Fruit fly (Drosophila melanogaster) whole organism, embryonic: Measurements from ENCODE around the gene Pss.
A peak's percentile ranks its signal among the peaks of the same experiment; 100 is the strongest.

Source experiments
- Awh ChIP-seq: fragments of 200-800 bp; sonication (Bioruptor generic); IDR thresholded peaks from 2 replicates; pipeline ENCODE4, ENCODE4 v1.3.6; 2022; ENCODE audit warnings: missing biosample characterization, missing genetic modification characterization
- CG12071 ChIP-seq: fragments of 200-800 bp; sonication (Bioruptor generic); optimal IDR thresholded peaks from 3 replicates; lab custom pipeline; 2018; ENCODE audit warnings: missing biosample characterization, mild to moderate bottlenecking, missing genetic modification characterization
- CG12391 ChIP-seq: fragments of 200-800 bp; sonication (Bioruptor generic); optimal IDR thresholded peaks from 3 replicates; lab custom pipeline; 2018; ENCODE audit warnings: missing biosample characterization, mild to moderate bottlenecking, missing genetic modification characterization, moderate library complexity
- CG13123 ChIP-seq: fragments of 200-800 bp; sonication (Bioruptor generic); optimal IDR thresholded peaks from 2 replicates; lab custom pipeline; 2016; ENCODE audit warnings: missing biosample characterization, missing genetic modification characterization
- CG13624 ChIP-seq: fragments of 200-800 bp; sonication (Bioruptor generic); optimal IDR thresholded peaks from 2 replicates; lab custom pipeline; 2016; ENCODE audit warnings: missing biosample characterization, missing genetic modification characterization
- CG14710 ChIP-seq: fragments of 200-800 bp; sonication (Bioruptor generic); optimal IDR thresholded peaks from 3 replicates; lab custom pipeline; 2019; ENCODE audit warnings: missing biosample characterization, mild to moderate bottlenecking, missing genetic modification characterization, moderate library complexity
- CG14860 ChIP-seq: fragments of 200-800 bp; sonication (Bioruptor generic); IDR thresholded peaks from 3 replicates; pipeline ENCODE4 v1.3.6; 2022; ENCODE audit warnings: missing biosample characterization, missing genetic modification characterization; ENCODE audit not compliant: partially characterized antibody
- CG15269 ChIP-seq: fragments of 200-800 bp; sonication (Bioruptor generic); optimal IDR thresholded peaks from 2 replicates; lab custom pipeline; 2018; ENCODE audit warnings: missing biosample characterization, mild to moderate bottlenecking, missing genetic modification characterization, moderate library complexity
- CG15601 ChIP-seq: fragments of 200-800 bp; sonication (Bioruptor generic); optimal IDR thresholded peaks from 3 replicates; lab custom pipeline; 2019; ENCODE audit warnings: missing biosample characterization, mild to moderate bottlenecking, missing genetic modification characterization, moderate library complexity
- CG15696 ChIP-seq: fragments of 200-800 bp; sonication (Bioruptor generic); optimal IDR thresholded peaks from 2 replicates; lab custom pipeline; 2019; ENCODE audit warnings: missing biosample characterization, mild to moderate bottlenecking, missing genetic modification characterization, moderate library complexity
- CG18476 ChIP-seq: fragments of 200-800 bp; sonication (Bioruptor generic); optimal IDR thresholded peaks from 2 replicates; lab custom pipeline; 2016; ENCODE audit warnings: missing biosample characterization, mild to moderate bottlenecking, missing genetic modification characterization
- CG2678 ChIP-seq: fragments of 200-800 bp; sonication (Bioruptor generic); optimal IDR thresholded peaks from 3 replicates; lab custom pipeline; 2019; ENCODE audit warnings: missing biosample characterization, mild to moderate bottlenecking, missing genetic modification characterization, moderate library complexity
- CG2889 ChIP-seq: fragments of 200-800 bp; sonication (Bioruptor generic); IDR thresholded peaks from 3 replicates; pipeline ENCODE4 v1.3.6; 2022; ENCODE audit warnings: missing biosample characterization, missing genetic modification characterization
- CG33213 ChIP-seq: fragments of 200-800 bp; sonication (Bioruptor generic); optimal IDR thresholded peaks from 3 replicates; lab custom pipeline; 2016; ENCODE audit warnings: missing biosample characterization, missing genetic modification characterization
- CG4404 ChIP-seq: fragments of 200-800 bp; sonication (Bioruptor generic); IDR thresholded peaks from 2 replicates; pipeline ENCODE4 v1.3.6; 2022; ENCODE audit warnings: missing biosample characterization, missing genetic modification characterization
- CG4424 ChIP-seq: fragments of 200-800 bp; sonication (Bioruptor generic); optimal IDR thresholded peaks from 3 replicates; lab custom pipeline; 2016; ENCODE audit warnings: missing biosample characterization, missing genetic modification characterization
- CG7556 ChIP-seq: fragments of 200-800 bp; sonication (Bioruptor generic); optimal IDR thresholded peaks from 2 replicates; lab custom pipeline; 2017; ENCODE audit warnings: missing biosample characterization, mild to moderate bottlenecking, missing genetic modification characterization
- CG7745 ChIP-seq: fragments of 200-800 bp; sonication (Bioruptor generic); optimal IDR thresholded peaks from 2 replicates; lab custom pipeline; 2018; ENCODE audit warnings: missing biosample characterization, mild to moderate bottlenecking, missing genetic modification characterization, moderate library complexity
- CG9876 ChIP-seq: fragments of 200-800 bp; sonication (Bioruptor generic); optimal IDR thresholded peaks from 2 replicates; lab custom pipeline; 2016; ENCODE audit warnings: missing biosample characterization, missing genetic modification characterization
- CrebB ChIP-seq: fragments of 200-800 bp; sonication (Bioruptor generic); optimal IDR thresholded peaks from 3 replicates; lab custom pipeline; 2018; ENCODE audit warnings: missing biosample characterization, mild to moderate bottlenecking, missing genetic modification characterization
- D ChIP-seq, 2 experiments: fragments of 200-800 bp in 1 of 2; fragments of >200 bp in 1 of 2; sonication (Bioruptor generic) in 1 of 2; optimal IDR thresholded peaks; 2 replicates in 1 of 2; 3 replicates in 1 of 2; lab custom pipeline; 2017; ENCODE audit warnings: mild to moderate bottlenecking in 1 of 2, missing biosample characterization in 1 of 2, missing genetic modification characterization in 1 of 2, missing genetic modification reagents in 1 of 2
- D19A ChIP-seq: fragments of 200-800 bp; optimal IDR thresholded peaks from 3 replicates; lab custom pipeline; 2019; ENCODE audit warnings: missing biosample characterization, mild to moderate bottlenecking, missing genetic modification characterization, moderate library complexity
- Dbx ChIP-seq: fragments of 200-800 bp; sonication (Bioruptor generic); IDR thresholded peaks from 3 replicates; pipeline ENCODE4 v1.3.6; 2022; ENCODE audit warnings: missing biosample characterization, missing genetic modification characterization
- Ets65A ChIP-seq: fragments of 200-800 bp; sonication (Bioruptor generic); peaks from one replicate; lab custom pipeline; 2016; ENCODE audit warnings: missing biosample characterization, missing genetic modification characterization
- Ets97D ChIP-seq: fragments of 200-800 bp; sonication (Bioruptor generic); optimal IDR thresholded peaks from 3 replicates; lab custom pipeline; 2016; ENCODE audit warnings: missing biosample characterization, missing genetic modification characterization
- H15 ChIP-seq: fragments of 200-800 bp; sonication (Bioruptor generic); IDR thresholded peaks from 3 replicates; pipeline ENCODE4 v1.3.6; 2022; ENCODE audit warnings: missing biosample characterization, missing genetic modification characterization
- H2.0 ChIP-seq: fragments of 200-800 bp; sonication (Bioruptor generic); IDR thresholded peaks from 2 replicates; pipeline ENCODE4 v1.3.6; 2022; ENCODE audit warnings: missing biosample characterization, missing genetic modification characterization
- Jarid2 ChIP-seq: fragments of 200-800 bp; sonication (Bioruptor generic); optimal IDR thresholded peaks from 3 replicates; lab custom pipeline; 2017; ENCODE audit warnings: mild to moderate bottlenecking, missing biosample characterization, missing genetic modification reagents, missing genetic modification characterization
- Kr ChIP-seq: fragments of 200-800 bp; sonication (Bioruptor generic); optimal IDR thresholded peaks from 2 replicates; lab custom pipeline; 2017; ENCODE audit warnings: missing biosample characterization, mild to moderate bottlenecking, missing genetic modification characterization
- NfI ChIP-seq: fragments of 200-800 bp; sonication (Bioruptor generic); optimal IDR thresholded peaks from 3 replicates; lab custom pipeline; 2018; ENCODE audit warnings: missing biosample characterization, mild to moderate bottlenecking, missing genetic modification characterization, moderate library complexity
- Oli ChIP-seq: fragments of 200-800 bp; sonication (Bioruptor generic); optimal IDR thresholded peaks from 2 replicates; lab custom pipeline; 2018; ENCODE audit warnings: missing biosample characterization, mild to moderate bottlenecking, missing genetic modification characterization, moderate library complexity
- Opbp ChIP-seq: fragments of 200-800 bp; sonication (Bioruptor generic); IDR thresholded peaks from 3 replicates; pipeline ENCODE4 v1.3.6; 2022; ENCODE audit warnings: missing biosample characterization, missing genetic modification characterization; ENCODE audit not compliant: partially characterized antibody
- Spps ChIP-seq: fragments of 200-800 bp; sonication (Bioruptor generic); optimal IDR thresholded peaks from 2 replicates; lab custom pipeline; 2018; ENCODE audit warnings: missing biosample characterization, mild to moderate bottlenecking, missing genetic modification characterization
- bab2 ChIP-seq: fragments of 200-800 bp; sonication (Bioruptor generic); optimal IDR thresholded peaks from 2 replicates; lab custom pipeline; 2016; ENCODE audit warnings: missing biosample characterization, missing genetic modification characterization
- cad ChIP-seq: fragments of >200 bp; optimal IDR thresholded peaks from 2 replicates; lab custom pipeline; 2017; ENCODE audit warnings: missing biosample characterization, missing genetic modification characterization
- chn ChIP-seq: fragments of 200-800 bp; sonication (Bioruptor generic); optimal IDR thresholded peaks from 2 replicates; lab custom pipeline; 2016; ENCODE audit warnings: missing biosample characterization, missing genetic modification characterization
- crc ChIP-seq: fragments of 200-800 bp; sonication (Bioruptor generic); optimal IDR thresholded peaks from 2 replicates; lab custom pipeline; 2016; ENCODE audit warnings: missing biosample characterization, missing genetic modification characterization
- dimm ChIP-seq: fragments of 200-800 bp; sonication (Bioruptor generic); IDR thresholded peaks from 2 replicates; pipeline ENCODE4 v1.3.6; 2022; ENCODE audit warnings: missing biosample characterization, missing genetic modification characterization
- fd3F ChIP-seq: fragments of 200-800 bp; sonication (Bioruptor generic); optimal IDR thresholded peaks from 2 replicates; lab custom pipeline; 2018; ENCODE audit warnings: missing biosample characterization, mild to moderate bottlenecking, missing genetic modification characterization, moderate library complexity
- grn ChIP-seq: fragments of 200-800 bp; sonication (Bioruptor generic); optimal IDR thresholded peaks from 3 replicates; lab custom pipeline; 2017; ENCODE audit warnings: missing biosample characterization, missing genetic modification characterization
- gsb ChIP-seq: fragments of 200-800 bp; sonication (Bioruptor generic); IDR thresholded peaks from 2 replicates; pipeline ENCODE4 v1.3.6; 2022; ENCODE audit warnings: missing biosample characterization, missing genetic modification characterization
- jigr1 ChIP-seq: fragments of 200-800 bp; sonication (Bioruptor generic); IDR thresholded peaks from 3 replicates; pipeline ENCODE4 v1.3.6; 2022; ENCODE audit warnings: missing biosample characterization, missing genetic modification characterization
- maf-S ChIP-seq: fragments of 200-800 bp; sonication (Bioruptor generic); optimal IDR thresholded peaks from 2 replicates; lab custom pipeline; 2016; ENCODE audit warnings: missing biosample characterization, missing genetic modification characterization
- mld ChIP-seq: fragments of 200-800 bp; sonication (Bioruptor generic); IDR thresholded peaks from 3 replicates; pipeline ENCODE4 v1.3.6; 2022; ENCODE audit warnings: missing biosample characterization, missing genetic modification characterization; ENCODE audit not compliant: partially characterized antibody
- onecut ChIP-seq: fragments of 200-800 bp; sonication (Bioruptor generic); IDR thresholded peaks from 2 replicates; pipeline ENCODE4 v1.3.6; 2022; ENCODE audit warnings: missing biosample characterization, missing genetic modification characterization
- rib ChIP-seq: fragments of 200-800 bp; sonication (Bioruptor generic); IDR thresholded peaks from 2 replicates; pipeline ENCODE4 v1.3.6; 2022; ENCODE audit warnings: missing biosample characterization, missing genetic modification characterization
- sim ChIP-seq: fragments of 200-800 bp; sonication (Bioruptor generic); IDR thresholded peaks from 2 replicates; pipeline ENCODE4 v1.3.6; 2022; ENCODE audit warnings: missing biosample characterization, missing genetic modification characterization
- tin ChIP-seq: fragments of 200-800 bp; sonication (Bioruptor generic); optimal IDR thresholded peaks from 3 replicates; lab custom pipeline; 2016; ENCODE audit warnings: missing biosample characterization, missing genetic modification characterization
- unc-4 ChIP-seq: fragments of 200-800 bp; sonication (Bioruptor generic); IDR thresholded peaks from 2 replicates; pipeline ENCODE4 v1.3.6; 2022; ENCODE audit warnings: missing biosample characterization, missing genetic modification characterization; ENCODE audit not compliant: partially characterized antibody
- zfh1 ChIP-seq: fragments of 200-800 bp; sonication (Bioruptor generic); IDR thresholded peaks from 3 replicates; pipeline ENCODE4 v1.3.6; 2022; ENCODE audit warnings: missing biosample characterization, missing genetic modification characterization

Gene Pss

DNA sequence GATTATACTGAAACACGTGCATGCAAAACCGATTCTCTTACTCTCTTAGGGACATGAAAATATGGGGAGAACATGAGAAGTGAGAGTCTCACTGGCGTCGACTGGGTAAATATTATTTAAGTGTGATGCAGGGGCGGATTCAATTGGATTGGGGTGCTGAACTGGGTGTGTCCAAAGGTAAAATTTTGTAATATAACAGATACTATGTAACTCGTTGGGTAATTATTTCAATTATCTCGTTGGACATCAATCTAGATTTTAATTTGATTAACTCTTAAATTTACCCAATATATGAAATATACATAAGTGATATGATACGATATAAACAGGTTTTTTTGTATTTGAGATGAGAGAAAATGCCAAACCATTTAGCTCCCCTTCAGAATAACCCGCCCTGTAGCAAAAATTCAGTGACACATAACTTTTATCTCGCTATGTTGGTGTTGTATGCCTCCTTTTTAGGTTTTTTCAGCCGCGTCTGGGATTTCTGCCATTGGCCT, 17.8 kb downstream of the Pss start (continued):
- no peak for TF ChIP-seq D (optimal IDR thresholded peaks at IDR 0.05; lab: Kevin White, UChicago)
- TF ChIP-seq D (GFP tag; optimal IDR thresholded peaks at IDR 0.05; lab: Kevin White, UChicago), result peak; percentile 84
- TF ChIP-seq Dbx (GFP tag; lab: Robert Waterston, UW), result peak; percentile 98
- TF ChIP-seq unc-4 (GFP tag; lab: Robert Waterston, UW), result peak; percentile 39; the same call in 1 of the 2 replicates
- TF ChIP-seq rib (GFP tag; lab: Robert Waterston, UW), result peak; percentile 92
- TF ChIP-seq CG13123 (GFP tag; lab: Kevin White, UChicago), result peak; percentile 77
- peak; percentile 94 for TF ChIP-seq bab2 (GFP tag; lab: Kevin White, UChicago)
- TF ChIP-seq Ets65A, result peak; percentile 99
- TF ChIP-seq NfI (GFP tag; lab: Kevin White, UChicago), result peak; percentile 92
- no peak for TF ChIP-seq CG7745 (tag; lab: Kevin White, UChicago)
- TF ChIP-seq CG15696 (tag; lab: Kevin White, UChicago), result peak; percentile 91
- peak; percentile 91 for TF ChIP-seq CrebB (tag; lab: Kevin White, UChicago)
- peak; percentile 94 for TF ChIP-seq CG15269 (tag; lab: Kevin White, UChicago)
- no peak for TF ChIP-seq Kr (GFP tag; lab: Kevin White, UChicago)
- TF ChIP-seq cad, result no peak
- peak; percentile 66 for TF ChIP-seq Spps (tag; lab: Kevin White, UChicago)
- TF ChIP-seq CG9876, result peak; percentile 87
- TF ChIP-seq H2.0 (GFP tag; lab: Robert Waterston, UW), result peak; percentile 90
- TF ChIP-seq CG15601 (tag; lab: Kevin White, UChicago), result peak; percentile 75
- peak; percentile 98 for TF ChIP-seq CG2678 (tag; lab: Kevin White, UChicago)
- peak; percentile 81 for TF ChIP-seq CG12071 (GFP tag; lab: Kevin White, UChicago)
- TF ChIP-seq jigr1 (GFP tag; lab: Robert Waterston, UW), result peak; percentile 85; the same call in 2 of the 3 replicates
- peak; percentile 95 for TF ChIP-seq tin
- peak; percentile 91 for TF ChIP-seq chn (GFP tag; lab: Kevin White, UChicago)
- peak; percentile 96 for TF ChIP-seq CG4404
- TF ChIP-seq CG13624, result peak; percentile 97
- peak; percentile 93 for TF ChIP-seq CG7556 (GFP tag; lab: Kevin White, UChicago)
- TF ChIP-seq CG14710 (tag; lab: Kevin White, UChicago), result peak; percentile 83
- peak; percentile 51 for TF ChIP-seq Ets97D
- TF ChIP-seq H15 (GFP tag; lab: Robert Waterston, UW), result peak; percentile 91
- peak; percentile 85 for TF ChIP-seq CG2889 (GFP tag; lab: Robert Waterston, UW)
- peak; percentile 94 for TF ChIP-seq fd3F
- TF ChIP-seq CG18476 (GFP tag; lab: Kevin White, UChicago), result peak; percentile 93
- no peak for TF ChIP-seq mld
- peak; percentile 74 for TF ChIP-seq Jarid2 (GFP tag; lab: Kevin White, UChicago)
- peak; percentile 64; the same call in 1 of the 2 replicates for TF ChIP-seq sim (GFP tag; lab: Robert Waterston, UW)
- TF ChIP-seq dimm (GFP tag; lab: Robert Waterston, UW), result peak; percentile 62
- TF ChIP-seq zfh1 (GFP tag; lab: Robert Waterston, UW), result peak; percentile 92
- peak; percentile 88 for TF ChIP-seq maf-S
- TF ChIP-seq gsb (GFP tag; lab: Robert Waterston, UW), result peak; percentile 92
- TF ChIP-seq crc (GFP tag; lab: Kevin White, UChicago), result peak; percentile 92
- peak; percentile 94 for TF ChIP-seq CG4424 (GFP tag; lab: Kevin White, UChicago)
- peak; percentile 82 for TF ChIP-seq Awh
- peak; percentile 65 for TF ChIP-seq grn (GFP tag; lab: Kevin White, UChicago)
- TF ChIP-seq CG33213 (GFP tag; lab: Kevin White, UChicago), result peak; percentile 81
- TF ChIP-seq onecut (GFP tag; lab: Robert Waterston, UW), result peak; percentile 71
- TF ChIP-seq CG14860 (GFP tag; lab: Robert Waterston, UW), result no peak; the same call in 2 of the 3 replicates
- peak; percentile 92 for TF ChIP-seq Oli (tag; lab: Kevin White, UChicago)
- peak; percentile 85 for TF ChIP-seq D19A (tag; lab: Kevin White, UChicago)
- TF ChIP-seq Opbp (GFP tag; lab: Robert Waterston, UW), result peak; percentile 69; the same call in 2 of the 3 replicates
- TF ChIP-seq CG12391, result peak; percentile 93
